Worm (Caenorhabditis elegans) whole organism, L2 larva: ENCODE data around the gene dyf-2.

Experiments used
- C34F6.9 ChIP-seq: fragments of 150-350 bp; optimal IDR thresholded peaks from 2 replicates; lab custom pipeline; 2014; ENCODE audit warnings: missing biosample characterization, missing genetic modification characterization
- F13H6.1 ChIP-seq: sonication (generic microtip); optimal IDR thresholded peaks from 2 replicates; lab custom pipeline; 2016; ENCODE audit warnings: missing genetic modification characterization, missing compliant biosample characterization
- R02D3.7 ChIP-seq: fragments of 150-350 bp; optimal IDR thresholded peaks from 2 replicates; lab custom pipeline; 2014; ENCODE audit warnings: missing biosample characterization, missing genetic modification characterization
- ZK546.5 ChIP-seq: sonication (generic microtip); optimal IDR thresholded peaks from 2 replicates; lab custom pipeline; 2017; ENCODE audit warnings: missing biosample characterization, missing genetic modification characterization
- alr-1 ChIP-seq: fragments of 150-350 bp; optimal IDR thresholded peaks from 2 replicates; lab custom pipeline; 2014; ENCODE audit warnings: missing biosample characterization, missing genetic modification characterization
- aly-2 ChIP-seq: fragments of 150-350 bp; optimal IDR thresholded peaks from 2 replicates; lab custom pipeline; 2014; ENCODE audit warnings: missing biosample characterization, missing genetic modification characterization
- ama-1 ChIP-seq: fragments of 150-350 bp; optimal IDR thresholded peaks from 2 replicates; lab custom pipeline; 2018; ENCODE audit warnings: inconsistent platforms
- blmp-1 ChIP-seq: sonication (generic microtip); optimal IDR thresholded peaks from 2 replicates; lab custom pipeline; 2017; ENCODE audit warnings: missing genetic modification characterization, mild to moderate bottlenecking, missing compliant biosample characterization, antibody characterized with exemption, moderate library complexity; ENCODE audit not compliant: insufficient read depth
- ceh-16 ChIP-seq: fragments of 150-350 bp; optimal IDR thresholded peaks from 2 replicates; lab custom pipeline; 2014; ENCODE audit warnings: missing biosample characterization, missing genetic modification characterization
- ceh-82 ChIP-seq: fragments of 150-350 bp; optimal IDR thresholded peaks from 2 replicates; lab custom pipeline; 2014; ENCODE audit warnings: missing biosample characterization, missing genetic modification characterization
- crh-2 ChIP-seq: sonication (generic microtip); optimal IDR thresholded peaks from 2 replicates; lab custom pipeline; 2017; ENCODE audit warnings: missing biosample characterization, missing genetic modification characterization
- dmd-4 ChIP-seq: sonication (generic microtip); optimal IDR thresholded peaks from 2 replicates; lab custom pipeline; 2017; ENCODE audit warnings: missing biosample characterization, missing genetic modification characterization
- egl-27 ChIP-seq: sonication (generic microtip); optimal IDR thresholded peaks from 3 replicates; lab custom pipeline; 2017; ENCODE audit warnings: missing biosample characterization, missing genetic modification reagents, missing genetic modification characterization
- elt-1 ChIP-seq: fragments of 150-350 bp; optimal IDR thresholded peaks from 2 replicates; lab custom pipeline; 2014; ENCODE audit warnings: missing biosample characterization, missing genetic modification characterization
- elt-3 ChIP-seq: sonication (generic microtip); optimal IDR thresholded peaks from 2 replicates; lab custom pipeline; 2017; ENCODE audit warnings: missing biosample characterization, missing genetic modification characterization
- fos-1 ChIP-seq: fragments of 150-350 bp; optimal IDR thresholded peaks from 2 replicates; lab custom pipeline; 2014; ENCODE audit warnings: missing biosample characterization, missing genetic modification characterization
- gmeb-1 ChIP-seq: fragments of 150-350 bp; optimal IDR thresholded peaks from 2 replicates; lab custom pipeline; 2014; ENCODE audit warnings: missing biosample characterization, missing genetic modification characterization
- lin-11 ChIP-seq: fragments of 150-350 bp; sonication (generic microtip); optimal IDR thresholded peaks from 2 replicates; lab custom pipeline; 2014; ENCODE audit warnings: missing biosample characterization, missing genetic modification characterization, inconsistent platforms, mixed read lengths
- lin-13 ChIP-seq: fragments of 150-350 bp; optimal IDR thresholded peaks from 2 replicates; lab custom pipeline; 2014; ENCODE audit warnings: missing biosample characterization, missing genetic modification reagents, missing genetic modification characterization
- lin-39 ChIP-seq: fragments of 150-350 bp; optimal IDR thresholded peaks from 2 replicates; lab custom pipeline; 2014; ENCODE audit warnings: missing biosample characterization, missing genetic modification reagents, missing genetic modification characterization
- lsy-2 ChIP-seq, 2 experiments: fragments of 150-350 bp in 1 of 2; sonication (generic microtip) in 1 of 2; optimal IDR thresholded peaks; 2 replicates each; lab custom pipeline; 2014 to 2017; ENCODE audit warnings: missing biosample characterization in 2 of 2, missing genetic modification characterization in 2 of 2
- mbf-1 ChIP-seq: sonication (generic microtip); optimal IDR thresholded peaks from 2 replicates; lab custom pipeline; 2017; ENCODE audit warnings: missing biosample characterization, missing genetic modification characterization
- mdl-1 ChIP-seq, 2 experiments: fragments of 150-350 bp in 1 of 2; sonication (generic microtip) in 1 of 2; optimal IDR thresholded peaks; 2 replicates each; lab custom pipeline; 2017; ENCODE audit warnings: missing biosample characterization in 2 of 2, missing genetic modification characterization in 2 of 2
- nhr-10 ChIP-seq: sonication (generic microtip); optimal IDR thresholded peaks from 2 replicates; lab custom pipeline; 2017; ENCODE audit warnings: missing biosample characterization, missing genetic modification characterization
- nhr-11 ChIP-seq: fragments of 150-350 bp; optimal IDR thresholded peaks from 2 replicates; lab custom pipeline; 2014; ENCODE audit warnings: missing biosample characterization, missing genetic modification characterization
- nhr-12 ChIP-seq: fragments of 150-350 bp; optimal IDR thresholded peaks from 2 replicates; lab custom pipeline; 2014; ENCODE audit warnings: missing biosample characterization, missing genetic modification characterization
- nhr-129 ChIP-seq: fragments of 150-350 bp; optimal IDR thresholded peaks from 2 replicates; lab custom pipeline; 2014; ENCODE audit warnings: missing biosample characterization, missing genetic modification characterization
- nhr-21 ChIP-seq: fragments of 150-350 bp; optimal IDR thresholded peaks from 2 replicates; lab custom pipeline; 2014; ENCODE audit warnings: missing biosample characterization, missing genetic modification characterization
- nhr-23 ChIP-seq: fragments of 150-350 bp; optimal IDR thresholded peaks from 2 replicates; lab custom pipeline; 2014; ENCODE audit warnings: missing biosample characterization, missing genetic modification reagents, missing genetic modification characterization
- nhr-237 ChIP-seq: fragments of 150-350 bp; optimal IDR thresholded peaks from 2 replicates; lab custom pipeline; 2014; ENCODE audit warnings: missing biosample characterization, missing genetic modification characterization
- nhr-25 ChIP-seq: fragments of 150-350 bp; sonication (generic microtip); optimal IDR thresholded peaks from 3 replicates; lab custom pipeline; 2014; ENCODE audit warnings: missing biosample characterization, missing genetic modification characterization
- nhr-6 ChIP-seq: fragments of 150-350 bp; optimal IDR thresholded peaks from 2 replicates; lab custom pipeline; 2014; ENCODE audit warnings: missing biosample characterization, missing genetic modification characterization
- nhr-77 ChIP-seq: fragments of 150-350 bp; optimal IDR thresholded peaks from 2 replicates; lab custom pipeline; 2014; ENCODE audit warnings: missing biosample characterization, missing genetic modification characterization
- peb-1 ChIP-seq: fragments of 150-350 bp; optimal IDR thresholded peaks from 2 replicates; lab custom pipeline; 2014; ENCODE audit warnings: missing biosample characterization, missing genetic modification characterization
- sem-4 ChIP-seq: fragments of 150-350 bp; optimal IDR thresholded peaks from 2 replicates; lab custom pipeline; 2014; ENCODE audit warnings: missing biosample characterization, missing genetic modification reagents, missing genetic modification characterization
- sma-9 ChIP-seq, 2 experiments: fragments of 150-350 bp in 1 of 2; sonication (generic microtip) in 1 of 2; optimal IDR thresholded peaks; 2 replicates each; lab custom pipeline; 2014 to 2016; ENCODE audit warnings: missing genetic modification characterization in 2 of 2, mild to moderate bottlenecking in 1 of 2, missing biosample characterization in 1 of 2, missing compliant biosample characterization in 1 of 2, missing genetic modification reagents in 1 of 2, moderate library complexity in 1 of 2
- snpc-4 ChIP-seq: fragments of 150-350 bp; optimal IDR thresholded peaks from 2 replicates; lab custom pipeline; 2014; ENCODE audit warnings: missing biosample characterization, missing genetic modification characterization
- unc-39 ChIP-seq: fragments of 150-350 bp; optimal IDR thresholded peaks from 2 replicates; lab custom pipeline; 2014; ENCODE audit warnings: missing biosample characterization, missing genetic modification characterization
- unc-55 ChIP-seq: fragments of 150-350 bp; sonication (generic microtip); optimal IDR thresholded peaks from 3 replicates; lab custom pipeline; 2014; ENCODE audit warnings: missing biosample characterization, missing genetic modification reagents, missing genetic modification characterization
- unc-62 ChIP-seq: fragments of 150-350 bp; optimal IDR thresholded peaks from 2 replicates; lab custom pipeline; 2014; ENCODE audit warnings: missing biosample characterization, missing genetic modification reagents, missing genetic modification characterization
- zag-1 ChIP-seq: fragments of 150-350 bp; optimal IDR thresholded peaks from 2 replicates; lab custom pipeline; 2014; ENCODE audit warnings: missing biosample characterization, missing genetic modification characterization
- ztf-1 ChIP-seq: fragments of 200-800 bp; sonication (Bioruptor generic); conservative IDR thresholded peaks from 2 replicates; pipeline ENCODE4 v1.3.6; 2022; ENCODE audit warnings: missing genetic modification characterization, missing compliant biosample characterization
- ztf-11 ChIP-seq: sonication (generic microtip); optimal IDR thresholded peaks from 2 replicates; lab custom pipeline; 2017; ENCODE audit warnings: missing biosample characterization, missing genetic modification characterization
- ztf-4 ChIP-seq: fragments of 150-350 bp; optimal IDR thresholded peaks from 2 replicates; lab custom pipeline; 2014; ENCODE audit warnings: missing biosample characterization, missing genetic modification characterization

dyf-2 gene

DNA sequence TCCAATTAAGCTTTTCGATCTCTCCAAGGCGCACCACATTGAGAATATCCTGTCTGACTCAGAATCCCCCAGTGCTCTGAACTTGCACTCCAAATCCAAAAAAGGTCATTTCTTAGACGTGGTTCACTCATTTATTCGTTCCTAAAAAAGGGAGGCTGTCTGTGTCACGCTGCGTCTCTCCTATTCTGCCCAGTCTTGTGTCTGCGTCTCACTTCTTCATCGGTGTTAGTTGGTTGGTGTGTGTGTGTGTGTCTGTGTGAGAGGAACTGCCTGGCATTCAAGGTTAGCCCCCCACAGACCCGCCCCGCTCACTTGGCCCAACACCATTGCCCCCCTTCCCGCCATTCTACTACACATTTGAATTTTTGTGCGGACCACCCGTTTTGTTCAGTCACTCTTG is 31.3 kb upstream of the dyf-2 start:
- TF ChIP-seq lin-39 (no peak), nhr-6 (tag; lab: Kevin White, UChicago) (no peak), nhr-77 (tag; lab: Kevin White, UChicago) (no peak), nhr-11 (tag; lab: Kevin White, UChicago) (no peak), alr-1 (no peak), sma-9 (GFP tag; optimal IDR thresholded peaks at IDR 0.05; lab: Kevin White, UChicago) (peak; percentile 85), sma-9 (tag; optimal IDR thresholded peaks at IDR 0.05; lab: Kevin White, UChicago) (no peak), gmeb-1 (no peak), elt-1 (no peak), F13H6.1 (tag; lab: Kevin White, UChicago) (peak; percentile 76), peb-1 (no peak), ceh-16 (peak; percentile 13), crh-2 (tag; lab: Kevin White, UChicago) (peak; percentile 45), fos-1 (peak; percentile 75), lin-11 (tag; lab: Kevin White, UChicago) (peak; percentile 66), nhr-23 (tag; lab: Kevin White, UChicago) (no peak), mbf-1 (no peak), lsy-2 (tag; optimal IDR thresholded peaks at IDR 0.05; lab: Kevin White, UChicago) (peak in 1 of 2 experiments; percentile 59), sem-4 (tag; lab: Kevin White, UChicago) (peak; percentile 14), blmp-1 (tag; lab: Kevin White, UChicago) (peak; percentile 21), lin-13 (GFP tag; lab: Kevin White, UChicago) (peak; percentile 38), unc-55 (GFP tag; lab: Kevin White, UChicago) (peak; percentile 63), ceh-82 (no peak), mdl-1 (tag; optimal IDR thresholded peaks at IDR 0.05; lab: Kevin White, UChicago) (peak; percentile 59 to 66), nhr-25 (tag; lab: Kevin White, UChicago) (peak; percentile 32), nhr-10 (tag; lab: Kevin White, UChicago) (no peak), nhr-237 (no peak), aly-2 (tag; lab: Kevin White, UChicago) (no peak), ZK546.5 (tag; lab: Kevin White, UChicago) (no peak), nhr-129 (tag; lab: Kevin White, UChicago) (peak; percentile 71), ztf-4 (tag; lab: Kevin White, UChicago) (peak; percentile 15), unc-62 (GFP tag; lab: Kevin White, UChicago) (no peak), snpc-4 (tag; lab: Kevin White, UChicago) (no peak), egl-27 (tag; lab: Kevin White, UChicago) (peak; percentile 31), C34F6.9 (peak; percentile 69), R02D3.7 (tag; lab: Kevin White, UChicago) (no peak), ztf-1 (GFP tag; lab: Robert Waterston, UW) (no peak), zag-1 (tag; lab: Kevin White, UChicago) (no peak), unc-39 (no peak), elt-3 (tag; lab: Kevin White, UChicago) (no peak), ztf-11 (no peak)
- TF ChIP-seq, all 48 proteins: peak for 17

DNA sequence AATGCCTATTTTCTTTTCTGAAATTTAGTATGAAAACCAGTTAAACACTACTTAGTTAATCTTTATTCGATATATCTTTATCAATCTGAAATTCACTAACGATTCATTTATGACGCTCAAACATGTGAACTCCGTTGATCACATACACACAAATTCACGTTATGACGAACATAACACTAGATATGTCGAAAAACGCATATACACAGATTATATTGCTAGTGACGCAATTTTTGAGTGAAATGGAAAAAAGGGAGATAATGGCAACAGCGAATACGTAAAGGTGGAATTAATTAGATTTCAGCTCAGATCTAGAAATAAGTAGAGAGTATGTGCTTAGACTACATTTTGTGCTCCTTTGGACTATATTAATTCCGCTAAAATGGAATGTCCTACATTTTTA is 30.6 kb upstream of the dyf-2 start:
- no peak for TF ChIP-seq nhr-10 (tag; lab: Kevin White, UChicago)
- TF ChIP-seq ztf-11: no peak
- TF ChIP-seq lin-39: no peak
- TF ChIP-seq nhr-21 (tag; lab: Kevin White, UChicago): peak; percentile 25
- no peak for TF ChIP-seq F13H6.1 (tag; lab: Kevin White, UChicago)
- no peak for TF ChIP-seq R02D3.7 (tag; lab: Kevin White, UChicago)
- TF ChIP-seq, all 48 proteins: peak for 1

DNA sequence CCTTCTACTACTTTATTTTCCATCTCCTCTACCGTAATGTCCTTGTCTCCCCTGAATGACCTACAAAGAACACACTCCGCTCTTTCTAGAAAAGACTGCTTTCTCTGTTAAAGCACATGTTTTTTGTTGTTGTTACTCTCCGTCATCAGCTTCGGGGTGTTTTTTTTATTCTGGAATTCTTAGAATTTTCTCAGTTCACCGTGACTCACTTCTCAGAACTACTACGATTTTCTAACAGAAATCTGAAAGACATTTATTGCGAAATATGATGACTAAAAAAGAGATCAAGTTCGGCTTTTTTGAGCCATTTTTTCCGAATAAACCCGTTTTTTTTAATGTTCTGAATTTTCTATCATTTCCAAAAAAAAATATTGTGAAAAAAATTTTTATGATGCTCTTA is 30.0 kb upstream of the dyf-2 start:
- TF ChIP-seq nhr-21 (tag; lab: Kevin White, UChicago): peak; percentile 59
- TF ChIP-seq blmp-1 (tag; lab: Kevin White, UChicago): no peak
- no peak for TF ChIP-seq nhr-6 (tag; lab: Kevin White, UChicago)
- peak; percentile 7 for TF ChIP-seq crh-2 (tag; lab: Kevin White, UChicago)
- TF ChIP-seq lsy-2 (tag; optimal IDR thresholded peaks at IDR 0.05; lab: Kevin White, UChicago): peak in 1 of 2 experiments; percentile 57
- no peak for TF ChIP-seq ztf-1 (GFP tag; lab: Robert Waterston, UW)
- TF ChIP-seq alr-1: no peak
- TF ChIP-seq nhr-12 (tag; lab: Kevin White, UChicago): no peak
- TF ChIP-seq peb-1: no peak
- no peak for TF ChIP-seq aly-2 (tag; lab: Kevin White, UChicago)
- no peak for TF ChIP-seq nhr-77 (tag; lab: Kevin White, UChicago)
- TF ChIP-seq dmd-4: peak; percentile 34
- no peak for TF ChIP-seq nhr-129 (tag; lab: Kevin White, UChicago)
- peak; percentile 51 for TF ChIP-seq ztf-4 (tag; lab: Kevin White, UChicago)
- TF ChIP-seq sma-9 (GFP tag; optimal IDR thresholded peaks at IDR 0.05; lab: Kevin White, UChicago): peak; percentile 40
- no peak for TF ChIP-seq sma-9 (tag; optimal IDR thresholded peaks at IDR 0.05; lab: Kevin White, UChicago)
- TF ChIP-seq unc-39: no peak
- no peak for TF ChIP-seq ama-1
- no peak for TF ChIP-seq gmeb-1
- TF ChIP-seq unc-62 (GFP tag; lab: Kevin White, UChicago): no peak
- TF ChIP-seq mdl-1 (tag; optimal IDR thresholded peaks at IDR 0.05; lab: Kevin White, UChicago): no peak
- TF ChIP-seq elt-3 (tag; lab: Kevin White, UChicago): no peak
- no peak for TF ChIP-seq F13H6.1 (tag; lab: Kevin White, UChicago)
- TF ChIP-seq C34F6.9: peak; percentile 45
- TF ChIP-seq nhr-25 (tag; lab: Kevin White, UChicago): no peak
